Fruit fly (Drosophila melanogaster): Measurements from ENCODE around the gene Elys.

Elys gene

dm6 chrX:19662583-19663195 lies 10.6 kb downstream of the Elys start (continued):
- TF ChIP-seq twi (tag; optimal IDR thresholded peaks at IDR 0.05) (no peak), ems (GFP tag; optimal IDR thresholded peaks at IDR 0.05) (no peak), bowl (GFP tag; IDR thresholded peaks at IDR 0.05) (no peak), fd96Cb (tag; optimal IDR thresholded peaks at IDR 0.05) (no peak), sqz (GFP tag; optimal IDR thresholded peaks at IDR 0.05) (no peak), CG5180 (GFP tag; optimal IDR thresholded peaks at IDR 0.05) (no peak), grau (tag; optimal IDR thresholded peaks at IDR 0.05) (no peak), ttk (GFP tag; IDR thresholded peaks at IDR 0.05) (no peak), CG42726 (GFP tag; IDR thresholded peaks at IDR 0.05; ENCODE audit: partially characterized antibody) (no peak), dmrt99B (tag; optimal IDR thresholded peaks at IDR 0.05) (no peak), CG10431 (GFP tag; optimal IDR thresholded peaks at IDR 0.05) (no peak), CG31441 (GFP tag; IDR thresholded peaks at IDR 0.05) (no peak), CG9817 (tag; optimal IDR thresholded peaks at IDR 0.05) (no peak), Poxn (GFP tag; IDR thresholded peaks at IDR 0.05) (no peak), CG14050 (GFP tag; IDR thresholded peaks at IDR 0.05) (no peak), E2f2 (GFP tag; IDR thresholded peaks at IDR 0.05) (peak; percentile 27; the same call in 1 of the 2 replicates), bbx (GFP tag; IDR thresholded peaks at IDR 0.05; ENCODE audit: partially characterized antibody) (peak; percentile 37), CG10565 (GFP tag; optimal IDR thresholded peaks at IDR 0.05) (no peak), br (optimal IDR thresholded peaks at IDR 0.05) (no peak), NC2α (GFP tag; optimal IDR thresholded peaks at IDR 0.05) (no peak), Bdp1 (GFP tag; optimal IDR thresholded peaks at IDR 0.05) (no peak), z (GFP tag; IDR thresholded peaks at IDR 0.05) (peak; percentile 51; the same call in 1 of the 3 replicates), MBD-R2 (GFP tag; IDR thresholded peaks at IDR 0.05) (no peak), CG12769 (tag; optimal IDR thresholded peaks at IDR 0.05) (no peak), CG10209 (GFP tag; optimal IDR thresholded peaks at IDR 0.05) (no peak), CG15696 (tag; optimal IDR thresholded peaks at IDR 0.05) (no peak), Nf-YB (GFP tag; optimal IDR thresholded peaks at IDR 0.05) (peak; percentile 75), CoRest (tag; optimal IDR thresholded peaks at IDR 0.05) (no peak), CG10366 (GFP tag; IDR thresholded peaks at IDR 0.05) (0 out of 2 replicates have a peak, but pooled peaks have one; percentile 11), cato (GFP tag; optimal IDR thresholded peaks at IDR 0.05; ENCODE audit: borderline replicate concordance) (no peak), Fer2 (tag; optimal IDR thresholded peaks at IDR 0.05) (no peak), en (GFP tag; optimal IDR thresholded peaks at IDR 0.05) (no peak), slp2 (GFP tag; optimal IDR thresholded peaks at IDR 0.05) (no peak), Hr51 (GFP tag; optimal IDR thresholded peaks at IDR 0.05) (no peak), CG11504 (tag; optimal IDR thresholded peaks at IDR 0.05) (no peak), trh (GFP tag; optimal IDR thresholded peaks at IDR 0.05) (no peak), jigr1 (GFP tag; IDR thresholded peaks at IDR 0.05) (no peak), Hand (GFP tag; optimal IDR thresholded peaks at IDR 0.05) (no peak)

dm6 chrX:19663196-19663858 lies 11.2 kb downstream of the Elys start:
- no peak for TF ChIP-seq toy (GFP tag; IDR thresholded peaks at IDR 0.05)
- TF ChIP-seq H15 (GFP tag; IDR thresholded peaks at IDR 0.05) = no peak
- TF ChIP-seq CG18476 (GFP tag; optimal IDR thresholded peaks at IDR 0.05) = peak; percentile 55
- TF ChIP-seq CG18619 (GFP tag; optimal IDR thresholded peaks at IDR 0.05) = peak; percentile 71
- TF ChIP-seq repo (GFP tag; optimal IDR thresholded peaks at IDR 0.05) = no peak
- TF ChIP-seq Awh (GFP tag; IDR thresholded peaks at IDR 0.05) = 0 out of 2 replicates have a peak, but pooled peaks have one; percentile 13
- TF ChIP-seq CG16779 (GFP tag; IDR thresholded peaks at IDR 0.05) = no peak
- TF ChIP-seq CG15696 (tag; optimal IDR thresholded peaks at IDR 0.05) = peak; percentile 61
- peak; percentile 55 for TF ChIP-seq CG1529 (GFP tag; optimal IDR thresholded peaks at IDR 0.05)
- peak; percentile 32 for TF ChIP-seq Dek (tag; optimal IDR thresholded peaks at IDR 0.05)
- TF ChIP-seq sug (tag; optimal IDR thresholded peaks at IDR 0.05) = no peak
- TF ChIP-seq amos (GFP tag; IDR thresholded peaks at IDR 0.05; ENCODE audit: partially characterized antibody) = no peak
- no peak for TF ChIP-seq cad (GFP tag; optimal IDR thresholded peaks at IDR 0.05)
- TF ChIP-seq onecut (GFP tag; IDR thresholded peaks at IDR 0.05) = no peak
- TF ChIP-seq Hsf (GFP tag; optimal IDR thresholded peaks at IDR 0.05) = peak; percentile 34

Data from whole organism, embryonic.